Fruit fly (Drosophila melanogaster) S2 (cell line): ENCODE data around the gene Sec13.
A peak's percentile ranks its signal among the peaks of the same experiment; 100 is the strongest.

Experiments used
- CG8478 ChIP-seq: fragments of >200 bp; optimal IDR thresholded peaks from 2 replicates; lab custom pipeline; 2018
- CTCF ChIP-seq, 2 experiments: fragments of >200 bp; optimal IDR thresholded peaks; 2 replicates each; lab custom pipeline; 2018

dm6 chr3R:23331280-23331679, 24.8 kb upstream of the Sec13 start:
- TF ChIP-seq CG8478 (lab: Kevin White, UChicago) (no peak), CTCF (optimal IDR thresholded peaks at IDR 0.05; lab: Kevin White, UChicago) (peak; percentile 74 to 93)
